Worm (Caenorhabditis elegans) whole organism, early embryonic: Measurements from ENCODE around the gene F25B5.6.

ENCODE experiments used
- B0310.2 ChIP-seq: sonication (generic microtip); optimal IDR thresholded peaks from 2 replicates; lab custom pipeline; 2016; ENCODE audit warnings: mild to moderate bottlenecking, missing genetic modification characterization, missing compliant biosample characterization
- F13C5.2 ChIP-seq: sonication (generic microtip); optimal IDR thresholded peaks from 2 replicates; lab custom pipeline; 2017; ENCODE audit warnings: mild to moderate bottlenecking, missing genetic modification characterization, inconsistent platforms, missing compliant biosample characterization
- aly-1 ChIP-seq: sonication (generic microtip); optimal IDR thresholded peaks from 2 replicates; lab custom pipeline; 2016; ENCODE audit warnings: missing genetic modification characterization, missing compliant biosample characterization
- ama-1 ChIP-seq: fragments of 150-350 bp; optimal IDR thresholded peaks from 2 replicates; lab custom pipeline; 2014
- ceh-13 ChIP-seq: fragments of 200-800 bp; sonication (Bioruptor generic); optimal IDR thresholded peaks from 2 replicates; lab custom pipeline; 2018; ENCODE audit warnings: mild to moderate bottlenecking, missing genetic modification characterization, missing compliant biosample characterization
- ceh-36 ChIP-seq: sonication (generic microtip); optimal IDR thresholded peaks from 2 replicates; lab custom pipeline; 2016; ENCODE audit warnings: missing genetic modification characterization, inconsistent platforms, missing compliant biosample characterization
- ets-7 ChIP-seq: sonication (generic microtip); optimal IDR thresholded peaks from 2 replicates; lab custom pipeline; 2016; ENCODE audit warnings: missing genotype, missing genetic modification characterization, missing compliant biosample characterization
- flt-1 ChIP-seq: fragments of 200-800 bp; sonication (Bioruptor generic); IDR thresholded peaks from 2 replicates; pipeline ENCODE4 v1.3.6; 2022; ENCODE audit warnings: missing genetic modification characterization, missing compliant biosample characterization
- hmbx-1 ChIP-seq: sonication (generic microtip); optimal IDR thresholded peaks from 2 replicates; lab custom pipeline; 2016; ENCODE audit warnings: mild to moderate bottlenecking, missing genetic modification characterization, missing compliant biosample characterization
- hmg-4 ChIP-seq: fragments of 200-800 bp; sonication (Bioruptor generic); optimal IDR thresholded peaks from 2 replicates; lab custom pipeline; 2018; ENCODE audit warnings: mild to moderate bottlenecking, missing genetic modification characterization, missing compliant biosample characterization
- hnd-1 ChIP-seq: sonication (generic microtip); optimal IDR thresholded peaks from 2 replicates; lab custom pipeline; 2016; ENCODE audit warnings: missing genetic modification characterization, missing compliant biosample characterization
- pes-1 ChIP-seq: fragments of 200-800 bp; sonication (Bioruptor generic); IDR thresholded peaks from 2 replicates; pipeline ENCODE4 v1.3.6; 2022; ENCODE audit warnings: missing genetic modification reagents, missing genetic modification characterization, missing compliant biosample characterization
- scrt-1 ChIP-seq: fragments of 200-800 bp; sonication (Bioruptor generic); IDR thresholded peaks from 2 replicates; pipeline ENCODE4 v1.3.6; 2022; ENCODE audit warnings: missing genetic modification characterization, missing compliant biosample characterization
- sea-1 ChIP-seq: fragments of 200-800 bp; sonication (Bioruptor generic); conservative IDR thresholded peaks from 2 replicates; pipeline ENCODE4 v1.3.6; 2022; ENCODE audit warnings: missing genetic modification characterization, missing compliant biosample characterization
- tbx-11 ChIP-seq: fragments of 200-800 bp; sonication (Bioruptor generic); IDR thresholded peaks from 2 replicates; pipeline ENCODE4 v1.3.6; 2022; ENCODE audit warnings: missing genetic modification characterization, missing compliant biosample characterization
- tbx-37 ChIP-seq: fragments of 200-800 bp; sonication (Bioruptor generic); conservative IDR thresholded peaks from 2 replicates; pipeline ENCODE4 v1.3.6; 2022; ENCODE audit warnings: missing genetic modification reagents, missing genetic modification characterization, missing compliant biosample characterization
- tra-4 ChIP-seq: sonication (generic microtip); optimal IDR thresholded peaks from 2 replicates; lab custom pipeline; 2017; ENCODE audit warnings: missing genetic modification characterization, missing compliant biosample characterization

F25B5.6 gene

DNA sequence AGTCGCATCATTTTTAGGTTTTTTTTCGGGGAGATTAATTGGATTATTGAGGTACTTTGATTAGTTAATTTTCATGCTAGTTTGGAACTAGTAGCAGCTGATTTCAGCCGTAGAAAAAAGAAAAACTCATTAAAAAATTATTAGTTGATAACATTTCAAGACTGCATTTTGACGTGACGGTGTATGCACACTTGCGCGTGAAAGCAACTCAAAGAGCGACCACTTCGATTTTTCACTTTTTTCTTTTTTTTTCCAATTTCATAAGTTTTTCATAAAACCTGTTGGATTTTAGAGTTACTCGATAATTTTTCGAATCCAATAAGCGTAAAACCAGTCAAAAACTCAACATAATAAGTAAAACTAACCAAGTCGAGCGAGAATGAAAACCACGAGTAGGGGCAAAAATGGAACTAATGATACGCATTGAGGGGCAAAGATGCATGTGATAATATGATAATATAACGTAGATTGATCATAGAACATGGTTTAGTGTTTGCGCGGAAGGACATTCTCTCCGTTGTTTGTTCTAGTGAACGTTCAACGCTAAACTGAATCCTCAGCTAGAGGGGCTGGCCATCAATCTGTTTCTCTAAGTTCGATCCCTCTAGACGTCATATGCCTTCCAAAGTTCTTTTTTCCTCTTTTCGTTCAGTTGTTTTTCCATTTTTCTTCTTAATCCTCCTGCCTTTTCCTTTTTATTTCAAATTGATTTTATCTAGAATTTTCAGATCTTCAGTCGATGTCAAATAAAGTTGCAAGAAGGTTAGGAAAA lies at the start of gene F25B5.6, which contains the start of gene F25B5.3:
F25B5.6 (minus strand) TSS at position 572 of the 772 bp plus-strand sequence.
F25B5.3 (plus strand) TSS at position 722 of the 772 bp plus-strand sequence.
- TF ChIP-seq F13C5.2 (tag; lab: Kevin White, UChicago) (no peak), ceh-36 (tag; lab: Kevin White, UChicago) (no peak), flt-1 (GFP tag; lab: Robert Waterston, UW) (no peak), sea-1 (no peak), hmg-4 (GFP tag; lab: Kevin White, UChicago) (no peak), pes-1 (GFP tag; lab: Robert Waterston, UW) (no peak)

DNA sequence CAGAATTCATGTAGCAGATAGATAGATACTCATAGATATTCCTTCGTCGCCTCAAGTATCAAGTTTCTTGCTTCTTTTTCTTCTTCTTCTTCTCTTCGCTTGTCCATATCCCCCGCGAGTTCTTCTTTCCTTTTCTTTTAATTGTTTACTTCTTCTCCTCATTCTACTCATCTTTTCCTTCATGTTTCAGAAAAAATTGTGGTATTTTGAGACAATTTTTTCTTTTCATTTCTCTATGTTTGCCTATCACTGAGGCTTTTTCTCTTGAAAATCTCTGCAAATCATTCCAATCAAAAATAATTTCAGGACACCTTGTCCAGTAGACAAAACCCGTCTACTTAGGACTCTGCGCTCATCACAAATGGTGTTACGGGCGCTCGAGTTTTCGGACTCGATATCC lies 44.4 kb upstream of the F25B5.6 start, which contains the start of gene T04C9.1:
T04C9.1 (plus strand) TSS at position 301 of the 400 bp plus-strand sequence.
- TF ChIP-seq tbx-37 (no peak), ceh-13 (GFP tag; lab: Kevin White, UChicago) (no peak), ets-7 (tag; lab: Kevin White, UChicago) (no peak), sea-1 (no peak), hmbx-1 (tag; lab: Kevin White, UChicago) (no peak), F13C5.2 (tag; lab: Kevin White, UChicago) (no peak), tbx-11 (GFP tag; lab: Robert Waterston, UW) (no peak), ama-1 (no peak), ceh-36 (tag; lab: Kevin White, UChicago) (no peak), B0310.2 (tag; lab: Kevin White, UChicago) (no peak), aly-1 (no peak), tra-4 (tag; lab: Kevin White, UChicago) (no peak), hnd-1 (tag; lab: Kevin White, UChicago) (no peak), scrt-1 (GFP tag; lab: Robert Waterston, UW) (no peak), hmg-4 (GFP tag; lab: Kevin White, UChicago) (no peak), pes-1 (GFP tag; lab: Robert Waterston, UW) (no peak), flt-1 (GFP tag; lab: Robert Waterston, UW) (no peak)

DNA sequence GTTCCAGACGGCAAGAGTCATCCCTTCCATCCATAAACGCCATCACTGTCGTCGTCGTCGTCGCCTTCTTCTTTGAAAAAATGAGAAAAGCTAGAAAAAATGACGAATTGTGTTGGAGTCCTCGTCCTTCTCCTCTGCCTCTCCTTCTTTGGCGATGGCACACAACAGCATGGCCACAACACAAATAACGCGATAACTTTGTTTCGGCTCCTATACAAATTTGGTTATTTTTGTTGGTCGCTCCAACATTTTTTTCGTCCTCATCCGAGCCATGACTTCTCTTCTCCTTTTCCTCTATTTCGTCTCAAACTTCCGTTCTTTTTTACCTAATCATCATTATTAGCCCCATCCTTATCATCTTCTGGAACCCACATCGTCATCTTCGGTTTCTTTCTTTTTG lies 43.5 kb upstream of the F25B5.6 start:
- no peak for TF ChIP-seq hmg-4 (GFP tag; lab: Kevin White, UChicago)
- no peak for TF ChIP-seq F13C5.2 (tag; lab: Kevin White, UChicago)

DNA sequence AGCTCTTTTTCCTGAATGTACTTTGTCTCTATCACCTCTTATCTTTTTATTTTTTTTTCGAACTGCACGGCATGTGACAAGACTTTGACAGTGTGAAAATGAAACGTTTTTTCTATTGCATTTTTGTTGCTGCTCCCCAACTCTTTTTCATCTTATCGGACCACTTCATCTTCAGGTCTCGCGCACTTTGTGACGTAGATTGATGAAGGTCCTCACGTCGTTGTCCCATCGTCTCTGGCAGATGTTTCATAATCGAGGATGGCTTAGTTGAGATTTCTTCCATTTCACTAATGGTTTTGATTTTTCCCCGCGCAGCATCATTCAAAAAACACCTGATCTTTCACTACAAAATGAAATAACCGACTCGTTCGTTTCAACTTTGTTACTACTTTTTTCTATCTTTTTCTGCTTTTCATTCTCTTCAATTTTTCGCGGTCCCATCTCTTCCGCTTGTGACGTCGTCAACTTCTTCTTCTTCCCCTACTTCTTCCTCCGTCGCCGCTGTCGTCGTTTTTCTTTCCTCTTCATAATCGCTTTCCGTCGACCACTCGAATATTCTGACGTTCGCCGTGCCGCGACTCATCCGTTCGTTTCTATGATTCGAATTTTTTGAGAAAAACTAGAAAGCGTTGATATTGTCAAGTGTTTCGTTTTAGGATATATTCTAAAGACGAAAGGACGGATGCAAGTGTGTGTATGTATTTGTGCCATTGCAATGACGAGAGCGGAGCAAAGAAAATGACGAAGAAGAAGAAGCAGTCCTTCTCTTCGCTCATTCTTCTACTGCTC lies 42.8 kb upstream of the F25B5.6 start, which contains the start of gene T04C9.2:
T04C9.2 (plus strand) TSS at position 739 of the 789 bp plus-strand sequence.
- TF ChIP-seq hmbx-1 (tag; lab: Kevin White, UChicago) (no peak), ama-1 (no peak), aly-1 (no peak), F13C5.2 (tag; lab: Kevin White, UChicago) (no peak), sea-1 (no peak), B0310.2 (tag; lab: Kevin White, UChicago) (no peak), ets-7 (tag; lab: Kevin White, UChicago) (no peak), scrt-1 (GFP tag; lab: Robert Waterston, UW) (no peak), ceh-36 (tag; lab: Kevin White, UChicago) (no peak), pes-1 (GFP tag; lab: Robert Waterston, UW) (no peak), hmg-4 (GFP tag; lab: Kevin White, UChicago) (no peak), flt-1 (GFP tag; lab: Robert Waterston, UW) (no peak), hnd-1 (tag; lab: Kevin White, UChicago) (no peak), tbx-37 (no peak), ceh-13 (GFP tag; lab: Kevin White, UChicago) (no peak), tbx-11 (GFP tag; lab: Robert Waterston, UW) (no peak), tra-4 (tag; lab: Kevin White, UChicago) (no peak)

DNA sequence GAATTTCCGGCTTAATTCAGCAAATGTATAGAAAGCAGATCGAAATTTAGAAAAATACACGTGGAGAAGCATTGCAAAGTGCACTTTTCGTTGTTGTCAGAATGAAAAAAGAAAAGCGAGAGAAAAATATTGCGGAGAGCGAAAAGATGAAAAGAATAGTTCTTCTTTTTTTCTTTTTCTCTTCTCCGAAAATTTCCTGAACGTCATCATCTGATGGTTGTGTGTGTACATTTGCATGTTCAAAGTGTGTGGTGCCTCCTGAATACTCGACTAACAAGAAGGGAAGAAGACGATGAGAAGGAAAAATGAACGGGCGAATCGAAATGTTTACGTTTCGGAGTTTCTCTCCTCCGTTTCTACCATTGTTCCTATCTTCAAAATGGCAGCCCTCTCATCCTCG lies 41.6 kb upstream of the F25B5.6 start:
- no peak for TF ChIP-seq tra-4 (tag; lab: Kevin White, UChicago)
- TF ChIP-seq tbx-37, result no peak
- no peak for TF ChIP-seq F13C5.2 (tag; lab: Kevin White, UChicago)
- TF ChIP-seq B0310.2 (tag; lab: Kevin White, UChicago), result no peak
- no peak for TF ChIP-seq ceh-36 (tag; lab: Kevin White, UChicago)

DNA sequence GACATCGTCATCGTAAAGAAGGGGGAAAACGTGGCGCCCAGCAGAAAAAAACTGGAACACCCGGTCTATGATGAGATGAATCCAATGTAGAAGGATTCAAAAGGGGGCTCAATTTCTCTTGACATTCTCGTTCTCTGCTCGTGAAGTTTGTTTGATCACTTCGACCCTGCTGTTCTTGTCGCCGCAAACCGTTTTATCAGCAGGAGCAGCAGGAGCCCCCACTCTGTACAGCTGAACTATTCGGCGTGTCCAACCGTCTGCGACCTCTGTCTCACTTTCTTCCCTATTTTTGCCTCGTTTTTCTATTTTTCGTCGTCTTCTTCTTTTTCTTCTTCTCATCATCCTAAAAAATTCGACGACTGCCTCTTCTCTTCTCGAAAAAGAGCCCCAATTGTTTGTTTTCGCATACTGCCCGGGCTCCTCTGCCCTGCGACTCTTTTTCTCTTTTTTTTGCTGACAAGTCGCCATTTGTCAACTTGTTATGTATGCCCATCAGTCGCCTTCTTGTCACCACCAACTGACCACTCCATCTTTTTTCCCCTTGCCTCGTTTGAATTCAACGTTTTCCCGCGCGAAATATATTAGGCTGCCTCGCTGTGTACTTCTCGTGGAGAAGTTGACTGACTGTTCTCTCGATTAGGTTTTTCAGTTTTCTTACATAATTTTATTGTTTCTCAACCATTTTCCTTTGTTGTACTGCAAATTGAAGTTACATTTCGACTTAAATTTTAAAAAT lies 40.6 kb upstream of the F25B5.6 start:
- no peak for TF ChIP-seq pes-1 (GFP tag; lab: Robert Waterston, UW)
- no peak for TF ChIP-seq ama-1
- no peak for TF ChIP-seq tra-4 (tag; lab: Kevin White, UChicago)
- TF ChIP-seq ceh-13 (GFP tag; lab: Kevin White, UChicago), result no peak
- no peak for TF ChIP-seq tbx-11 (GFP tag; lab: Robert Waterston, UW)
- no peak for TF ChIP-seq hmbx-1 (tag; lab: Kevin White, UChicago)
- TF ChIP-seq tbx-37, result no peak
- no peak for TF ChIP-seq sea-1
- no peak for TF ChIP-seq ets-7 (tag; lab: Kevin White, UChicago)
- no peak for TF ChIP-seq B0310.2 (tag; lab: Kevin White, UChicago)
- TF ChIP-seq hmg-4 (GFP tag; lab: Kevin White, UChicago), result no peak
- TF ChIP-seq flt-1 (GFP tag; lab: Robert Waterston, UW), result no peak
- TF ChIP-seq aly-1, result no peak
- TF ChIP-seq hnd-1 (tag; lab: Kevin White, UChicago), result no peak
- no peak for TF ChIP-seq ceh-36 (tag; lab: Kevin White, UChicago)
- TF ChIP-seq scrt-1 (GFP tag; lab: Robert Waterston, UW), result no peak
- TF ChIP-seq F13C5.2 (tag; lab: Kevin White, UChicago), result no peak
